Fruit fly (Drosophila melanogaster) whole organism, embryonic: ENCODE results near the gene Sf3b3.

ENCODE experiments used
- B-H2 ChIP-seq: fragments of 200-800 bp; sonication (Bioruptor generic); optimal IDR thresholded peaks from 2 replicates; lab custom pipeline; 2018; ENCODE audit warnings: missing biosample characterization, mild to moderate bottlenecking, missing genetic modification characterization
- BEAF-32 ChIP-seq: fragments of 200-800 bp; sonication (Bioruptor generic); optimal IDR thresholded peaks from 3 replicates; lab custom pipeline; 2017; ENCODE audit warnings: missing biosample characterization, missing genetic modification characterization, mild to moderate bottlenecking, moderate library complexity, missing genetic modification reagents
- BtbVII ChIP-seq: fragments of 200-800 bp; sonication (Bioruptor generic); optimal IDR thresholded peaks from 3 replicates; lab custom pipeline; 2017; ENCODE audit warnings: missing biosample characterization, mild to moderate bottlenecking, missing genetic modification characterization
- CG10147 ChIP-seq: fragments of 200-800 bp; sonication (Bioruptor generic); optimal IDR thresholded peaks from 2 replicates; lab custom pipeline; 2019; ENCODE audit warnings: missing biosample characterization, mild to moderate bottlenecking, missing genetic modification characterization, moderate library complexity
- CG10209 ChIP-seq: fragments of 200-800 bp; sonication (Bioruptor generic); optimal IDR thresholded peaks from 3 replicates; lab custom pipeline; 2017; ENCODE audit warnings: missing biosample characterization, mild to moderate bottlenecking, missing genetic modification characterization, missing genetic modification reagents
- CG10654 ChIP-seq: fragments of 200-800 bp; sonication (Bioruptor generic); optimal IDR thresholded peaks from 2 replicates; lab custom pipeline; 2016; ENCODE audit warnings: missing biosample characterization, missing genetic modification characterization
- CG11696 ChIP-seq: fragments of 200-800 bp; sonication (Bioruptor generic); IDR thresholded peaks from 2 replicates; pipeline ENCODE4 v1.3.6; 2022; ENCODE audit warnings: missing biosample characterization, missing genetic modification characterization
- CG12219 ChIP-seq: fragments of 200-800 bp; sonication (Bioruptor generic); optimal IDR thresholded peaks from 3 replicates; lab custom pipeline; 2018; ENCODE audit warnings: missing biosample characterization, mild to moderate bottlenecking, missing genetic modification characterization
- CG12769 ChIP-seq: fragments of 200-800 bp; sonication (Bioruptor generic); optimal IDR thresholded peaks from 2 replicates; lab custom pipeline; 2019; ENCODE audit warnings: missing biosample characterization, mild to moderate bottlenecking, missing genetic modification characterization, moderate library complexity
- CG13775 ChIP-seq: fragments of 200-800 bp; sonication (Bioruptor generic); optimal IDR thresholded peaks from 3 replicates; lab custom pipeline; 2017; ENCODE audit warnings: missing biosample characterization, mild to moderate bottlenecking, missing genetic modification characterization
- CG14667 ChIP-seq: fragments of 200-800 bp; sonication (Bioruptor generic); IDR thresholded peaks from 2 replicates; pipeline ENCODE4 v1.3.6; 2022; ENCODE audit warnings: missing biosample characterization, missing genetic modification characterization
- CG15479 ChIP-seq: fragments of 200-800 bp; sonication (Bioruptor generic); optimal IDR thresholded peaks from 3 replicates; lab custom pipeline; 2019; ENCODE audit warnings: missing biosample characterization, mild to moderate bottlenecking, missing genetic modification characterization, moderate library complexity
- CG16813 ChIP-seq: fragments of 200-800 bp; sonication (Bioruptor generic); IDR thresholded peaks from 3 replicates; pipeline ENCODE4 v1.3.6; 2022; ENCODE audit warnings: missing biosample characterization, missing genetic modification characterization; ENCODE audit not compliant: partially characterized antibody
- CG2116 ChIP-seq: fragments of 200-800 bp; sonication (Bioruptor generic); optimal IDR thresholded peaks from 3 replicates; lab custom pipeline; 2018; ENCODE audit warnings: missing biosample characterization, mild to moderate bottlenecking, missing genetic modification characterization
- CG30403 ChIP-seq: fragments of 200-800 bp; sonication (Bioruptor generic); optimal IDR thresholded peaks from 3 replicates; lab custom pipeline; 2016; ENCODE audit warnings: missing biosample characterization, missing genetic modification characterization
- CG30431 ChIP-seq: fragments of 200-800 bp; sonication (Bioruptor generic); optimal IDR thresholded peaks from 2 replicates; lab custom pipeline; 2017; ENCODE audit warnings: missing biosample characterization, missing genetic modification characterization
- CG31224 ChIP-seq: fragments of 200-800 bp; sonication (Bioruptor generic); IDR thresholded peaks from 2 replicates; pipeline ENCODE4 v1.3.6; 2022; ENCODE audit warnings: missing biosample characterization, missing genetic modification characterization
- CG34224 ChIP-seq: fragments of 200-800 bp; sonication (Bioruptor generic); IDR thresholded peaks from 3 replicates; pipeline ENCODE4 v1.3.6; 2022; ENCODE audit warnings: missing biosample characterization, missing genetic modification characterization; ENCODE audit not compliant: partially characterized antibody
- CG4820 ChIP-seq: fragments of 200-800 bp; sonication (Bioruptor generic); optimal IDR thresholded peaks from 3 replicates; lab custom pipeline; 2016; ENCODE audit warnings: missing biosample characterization, missing genetic modification characterization
- CG6175 ChIP-seq: fragments of 200-800 bp; sonication (Bioruptor generic); IDR thresholded peaks from 3 replicates; pipeline ENCODE4 v1.3.6; 2022; ENCODE audit warnings: missing biosample characterization, missing genetic modification characterization
- CG6272 ChIP-seq: fragments of 200-800 bp; sonication (Bioruptor generic); IDR thresholded peaks from 2 replicates; pipeline ENCODE4 v1.3.6; 2022; ENCODE audit warnings: missing biosample characterization, missing genetic modification characterization
- CG6854 ChIP-seq: fragments of 200-800 bp; sonication (Bioruptor generic); optimal IDR thresholded peaks from 3 replicates; lab custom pipeline; 2017; ENCODE audit warnings: missing biosample characterization, mild to moderate bottlenecking, missing genetic modification characterization
- CG7357 ChIP-seq: fragments of 200-800 bp; sonication (Bioruptor generic); IDR thresholded peaks from 3 replicates; pipeline ENCODE4 v1.3.6; 2022; ENCODE audit warnings: missing biosample characterization, missing genetic modification characterization
- CG8290 ChIP-seq, 3 experiments: fragments of 200-800 bp; sonication (Bioruptor generic); optimal IDR thresholded peaks; 2 replicates each; lab custom pipeline; 2016 to 2019; ENCODE audit warnings: missing biosample characterization in 3 of 3, missing genetic modification characterization in 3 of 3, mild to moderate bottlenecking in 2 of 3, moderate library complexity in 1 of 3
- CTCF ChIP-seq: fragments of 200-800 bp; sonication (Bioruptor generic); optimal IDR thresholded peaks from 2 replicates; lab custom pipeline; 2017; ENCODE audit warnings: missing biosample characterization, mild to moderate bottlenecking, missing genetic modification characterization, moderate library complexity
- D ChIP-seq, 2 experiments: fragments of 200-800 bp in 1 of 2; fragments of >200 bp in 1 of 2; sonication (Bioruptor generic) in 1 of 2; optimal IDR thresholded peaks; 2 replicates in 1 of 2; 3 replicates in 1 of 2; lab custom pipeline; 2017; ENCODE audit warnings: mild to moderate bottlenecking in 1 of 2, missing biosample characterization in 1 of 2, missing genetic modification characterization in 1 of 2, missing genetic modification reagents in 1 of 2
- E2f2 ChIP-seq: fragments of 200-800 bp; sonication (Bioruptor generic); IDR thresholded peaks from 2 replicates; pipeline ENCODE4 v1.3.6; 2022; ENCODE audit warnings: missing biosample characterization, missing genetic modification characterization
- HmgD ChIP-seq: fragments of 200-800 bp; sonication (Bioruptor generic); optimal IDR thresholded peaks from 3 replicates; lab custom pipeline; 2016; ENCODE audit warnings: missing biosample characterization, missing genetic modification characterization
- MTF-1 ChIP-seq: fragments of 200-800 bp; sonication (Bioruptor generic); optimal IDR thresholded peaks from 2 replicates; lab custom pipeline; 2018; ENCODE audit warnings: missing biosample characterization, mild to moderate bottlenecking, missing genetic modification characterization, borderline replicate concordance
- Med ChIP-seq: fragments of 200-800 bp; sonication (Bioruptor generic); peaks from one replicate; lab custom pipeline; 2016; ENCODE audit warnings: missing biosample characterization, missing genetic modification characterization, mild to moderate bottlenecking, inconsistent platforms, moderate library complexity
- Nf-YA ChIP-seq: fragments of 200-800 bp; sonication (Bioruptor generic); IDR thresholded peaks from 2 replicates; pipeline ENCODE4 v1.3.6; 2022; ENCODE audit warnings: missing biosample characterization, missing genetic modification characterization
- Opbp ChIP-seq: fragments of 200-800 bp; sonication (Bioruptor generic); IDR thresholded peaks from 3 replicates; pipeline ENCODE4 v1.3.6; 2022; ENCODE audit warnings: missing biosample characterization, missing genetic modification characterization; ENCODE audit not compliant: partially characterized antibody
- PHDP ChIP-seq: fragments of 200-800 bp; sonication (Bioruptor generic); optimal IDR thresholded peaks from 3 replicates; lab custom pipeline; 2018; ENCODE audit warnings: missing biosample characterization, mild to moderate bottlenecking, missing genetic modification characterization, moderate library complexity
- amos ChIP-seq: fragments of 200-800 bp; sonication (Bioruptor generic); IDR thresholded peaks from 2 replicates; pipeline ENCODE4 v1.3.6; 2022; ENCODE audit warnings: missing biosample characterization, missing genetic modification characterization; ENCODE audit not compliant: partially characterized antibody
- az2 ChIP-seq: fragments of 200-800 bp; sonication (Bioruptor generic); optimal IDR thresholded peaks from 3 replicates; lab custom pipeline; 2016; ENCODE audit warnings: missing biosample characterization, missing genetic modification characterization
- br ChIP-seq: fragments of >200 bp; optimal IDR thresholded peaks from 2 replicates; lab custom pipeline; 2017
- dati ChIP-seq: fragments of 200-800 bp; sonication (Bioruptor generic); IDR thresholded peaks from 2 replicates; pipeline ENCODE4 v1.3.6; 2022; ENCODE audit warnings: missing biosample characterization, missing genetic modification characterization
- esg ChIP-seq: fragments of 200-800 bp; sonication (Bioruptor generic); conservative IDR thresholded peaks from 2 replicates; pipeline ENCODE4 v1.3.6; 2022; ENCODE audit warnings: missing biosample characterization, missing genetic modification characterization
- eyg ChIP-seq: fragments of 200-800 bp; sonication (Bioruptor generic); optimal IDR thresholded peaks from 3 replicates; lab custom pipeline; 2016; ENCODE audit warnings: missing biosample characterization, missing genetic modification characterization
- hb ChIP-seq: fragments of 200-800 bp; sonication (Bioruptor generic); IDR thresholded peaks from 3 replicates; pipeline ENCODE4 v1.3.6; 2022; ENCODE audit warnings: missing biosample characterization, missing genetic modification characterization; ENCODE audit not compliant: partially characterized antibody
- knrl ChIP-seq: fragments of 200-800 bp; sonication (Bioruptor generic); IDR thresholded peaks from 3 replicates; pipeline ENCODE4 v1.3.6; 2022; ENCODE audit warnings: missing biosample characterization, missing genetic modification characterization; ENCODE audit not compliant: partially characterized antibody
- lov ChIP-seq, 2 experiments: fragments of 200-800 bp in 1 of 2; fragments of >200 bp in 1 of 2; sonication (Bioruptor generic) in 1 of 2; IDR thresholded peaks in 1 of 2; optimal IDR thresholded peaks in 1 of 2; 2 replicates in 1 of 2; 3 replicates in 1 of 2; pipeline versions ENCODE4 v1.3.6 to Lab custom; 2017 to 2022; ENCODE audit warnings: missing biosample characterization in 1 of 2, missing genetic modification characterization in 1 of 2
- rib ChIP-seq: fragments of 200-800 bp; sonication (Bioruptor generic); IDR thresholded peaks from 2 replicates; pipeline ENCODE4 v1.3.6; 2022; ENCODE audit warnings: missing biosample characterization, missing genetic modification characterization
- row ChIP-seq: fragments of 200-800 bp; sonication (Bioruptor generic); IDR thresholded peaks from 3 replicates; pipeline ENCODE4 v1.3.6; 2022; ENCODE audit warnings: missing biosample characterization, missing genetic modification characterization
- schlank ChIP-seq: fragments of 200-800 bp; sonication (Bioruptor generic); optimal IDR thresholded peaks from 2 replicates; lab custom pipeline; 2018; ENCODE audit warnings: missing biosample characterization, mild to moderate bottlenecking, missing genetic modification characterization
- stwl ChIP-seq: fragments of 200-800 bp; sonication (Bioruptor generic); optimal IDR thresholded peaks from 3 replicates; lab custom pipeline; 2018; ENCODE audit warnings: missing biosample characterization, mild to moderate bottlenecking, missing genetic modification characterization, moderate library complexity
- tna ChIP-seq: fragments of 200-800 bp; sonication (Bioruptor generic); IDR thresholded peaks from 2 replicates; pipeline ENCODE4 v1.3.6; 2022; ENCODE audit warnings: missing biosample characterization, missing genetic modification characterization; ENCODE audit not compliant: partially characterized antibody
- unc-4 ChIP-seq: fragments of 200-800 bp; sonication (Bioruptor generic); IDR thresholded peaks from 2 replicates; pipeline ENCODE4 v1.3.6; 2022; ENCODE audit warnings: missing biosample characterization, missing genetic modification characterization; ENCODE audit not compliant: partially characterized antibody
- wdn ChIP-seq: fragments of 200-800 bp; sonication (Bioruptor generic); IDR thresholded peaks from 2 replicates; pipeline ENCODE4 v1.3.6; 2022; ENCODE audit warnings: missing biosample characterization, missing genetic modification characterization

Sf3b3 gene

dm6 chr3L:871713-872112, 38.5 kb upstream of the Sf3b3 start, which contains the start of gene Usp10 (continued):
- TF ChIP-seq CG6272 (GFP tag; lab: Robert Waterston, UW): 0 out of 2 replicates have a peak, but pooled peaks have one; percentile 21
- TF ChIP-seq CG6175: no peak
- peak; percentile 18; the same call in 1 of the 3 replicates for TF ChIP-seq row (GFP tag; lab: Robert Waterston, UW)
- peak; percentile 81 for TF ChIP-seq CG16813 (GFP tag; lab: Robert Waterston, UW)
- TF ChIP-seq CG10654: no peak
- TF ChIP-seq br (lab: Kevin White, UChicago): no peak
- TF ChIP-seq BEAF-32 (GFP tag; lab: Kevin White, UChicago): peak; percentile 81
- TF ChIP-seq CG11696 (GFP tag; lab: Robert Waterston, UW): 0 out of 2 replicates have a peak, but pooled peaks have one; percentile 8
- TF ChIP-seq D (optimal IDR thresholded peaks at IDR 0.05; lab: Kevin White, UChicago): peak; percentile 79
- no peak for TF ChIP-seq D (GFP tag; optimal IDR thresholded peaks at IDR 0.05; lab: Kevin White, UChicago)
- peak; percentile 73; the same call in 1 of the 3 replicates for TF ChIP-seq hb (GFP tag; lab: Robert Waterston, UW)
- TF ChIP-seq CG13775: no peak
- no peak for TF ChIP-seq CG6854 (GFP tag; lab: Kevin White, UChicago)
- TF ChIP-seq lov (optimal IDR thresholded peaks at IDR 0.05; lab: Kevin White, UChicago): no peak
- no peak for TF ChIP-seq lov (GFP tag; IDR thresholded peaks at IDR 0.05; lab: Robert Waterston, UW)
- peak; percentile 48 for TF ChIP-seq CG15479
- no peak for TF ChIP-seq CG31224 (GFP tag; lab: Robert Waterston, UW)
- no peak for TF ChIP-seq CG14667 (GFP tag; lab: Robert Waterston, UW)
- TF ChIP-seq B-H2 (GFP tag; lab: Kevin White, UChicago): no peak
- peak; percentile 99 for TF ChIP-seq E2f2 (GFP tag; lab: Robert Waterston, UW)
- TF ChIP-seq knrl (GFP tag; lab: Robert Waterston, UW): peak; percentile 73
- TF ChIP-seq CG30403 (GFP tag; lab: Kevin White, UChicago): no peak
- TF ChIP-seq CG30431 (GFP tag; lab: Kevin White, UChicago): no peak
- no peak for TF ChIP-seq CG12219 (GFP tag; lab: Kevin White, UChicago)
- TF ChIP-seq HmgD (GFP tag; lab: Kevin White, UChicago): peak; percentile 25
- no peak for TF ChIP-seq CG8290 (GFP tag; optimal IDR thresholded peaks at IDR 0.05; lab: Kevin White, UChicago)
- peak in 1 of 2 experiments; percentile 47 for TF ChIP-seq CG8290 (tag; optimal IDR thresholded peaks at IDR 0.05; lab: Kevin White, UChicago)
- peak; percentile 40 for TF ChIP-seq Med (GFP tag; lab: Kevin White, UChicago)
- no peak for TF ChIP-seq BtbVII (GFP tag; lab: Kevin White, UChicago)
- TF ChIP-seq dati: no peak
- TF ChIP-seq rib (GFP tag; lab: Robert Waterston, UW): no peak
- no peak for TF ChIP-seq esg (GFP tag; lab: Robert Waterston, UW)
- no peak for TF ChIP-seq CG4820
- TF ChIP-seq CG7357: no peak
- no peak for TF ChIP-seq CG12769 (tag; lab: Kevin White, UChicago)
- TF ChIP-seq unc-4 (GFP tag; lab: Robert Waterston, UW): peak; percentile 74
- peak; percentile 30 for TF ChIP-seq CTCF
- TF ChIP-seq CG2116 (GFP tag; lab: Kevin White, UChicago): peak; percentile 88
- no peak for TF ChIP-seq CG10147 (GFP tag; lab: Kevin White, UChicago)
- no peak for TF ChIP-seq CG10209 (GFP tag; lab: Kevin White, UChicago)
- TF ChIP-seq PHDP: no peak
- TF ChIP-seq schlank (tag; lab: Kevin White, UChicago): no peak
- peak; percentile 70 for TF ChIP-seq tna (GFP tag; lab: Robert Waterston, UW)
- peak; percentile 70 for TF ChIP-seq CG34224 (GFP tag; lab: Robert Waterston, UW)
- TF ChIP-seq Nf-YA (GFP tag; lab: Robert Waterston, UW): no peak
- TF ChIP-seq amos (GFP tag; lab: Robert Waterston, UW): peak; percentile 88
- TF ChIP-seq wdn (GFP tag; lab: Robert Waterston, UW): 0 out of 2 replicates have a peak, but pooled peaks have one; percentile 10
- no peak for TF ChIP-seq MTF-1
- peak; percentile 89 for TF ChIP-seq Opbp (GFP tag; lab: Robert Waterston, UW)
- TF ChIP-seq stwl (tag; lab: Kevin White, UChicago): peak; percentile 46
- no peak for TF ChIP-seq az2
- no peak for TF ChIP-seq eyg
